Fruit fly (Drosophila melanogaster): ENCODE measurements around the gene dnc.

The dnc gene

dm6 chrX:3311312-3311711 lies 135.1 kb downstream of the dnc start:
- TF ChIP-seq cic (GFP tag; optimal IDR thresholded peaks at IDR 0.05): no peak
- no peak for TF ChIP-seq Clk (GFP tag; optimal IDR thresholded peaks at IDR 0.05)
- TF ChIP-seq toe (GFP tag; optimal IDR thresholded peaks at IDR 0.05): no peak
- no peak for TF ChIP-seq Hr96 (GFP tag; optimal IDR thresholded peaks at IDR 0.05)
- no peak for TF ChIP-seq CG33017 (tag; optimal IDR thresholded peaks at IDR 0.05)
- TF ChIP-seq tj (GFP tag; optimal IDR thresholded peaks at IDR 0.05): no peak
- TF ChIP-seq CG12768 (GFP tag; optimal IDR thresholded peaks at IDR 0.05): no peak
- no peak for TF ChIP-seq kay (GFP tag; ENCODE audit: borderline replicate concordance)

- no peak for TF ChIP-seq CG33017 (tag; optimal IDR thresholded peaks at IDR 0.05)
- TF ChIP-seq toe (GFP tag; optimal IDR thresholded peaks at IDR 0.05): no peak
- TF ChIP-seq cnc (optimal IDR thresholded peaks at IDR 0.05): no peak
- TF ChIP-seq kay (GFP tag; ENCODE audit: borderline replicate concordance): no peak
- no peak for TF ChIP-seq CG12768 (GFP tag; optimal IDR thresholded peaks at IDR 0.05)
- no peak for TF ChIP-seq Clk (GFP tag; optimal IDR thresholded peaks at IDR 0.05)
- no peak for TF ChIP-seq CG7101 (tag; optimal IDR thresholded peaks at IDR 0.05)
- no peak for TF ChIP-seq CG11617 (GFP tag; optimal IDR thresholded peaks at IDR 0.05)
- TF ChIP-seq CG5204 (GFP tag; optimal IDR thresholded peaks at IDR 0.05): no peak
- no peak for TF ChIP-seq CG7045 (GFP tag; optimal IDR thresholded peaks at IDR 0.05)
- no peak for TF ChIP-seq Mnt (GFP tag; optimal IDR thresholded peaks at IDR 0.05)
These were observed 140.1 kb downstream of the dnc start, which contains the start of gene CG10793 for dm6 chrX:3316302-3316701. Gene CG10793, minus strand, starts transcription at chrX:3316402.

dm6 chrX:3328980-3329379 lies 152.7 kb downstream of the dnc start:
- TF ChIP-seq CG5204 (GFP tag; optimal IDR thresholded peaks at IDR 0.05) (peak; percentile 36), CG7101 (tag; optimal IDR thresholded peaks at IDR 0.05) (peak; percentile 66), bab1 (GFP tag; optimal IDR thresholded peaks at IDR 0.05) (peak; percentile 7), Mnt (GFP tag; optimal IDR thresholded peaks at IDR 0.05) (no peak), toe (GFP tag; optimal IDR thresholded peaks at IDR 0.05) (peak; percentile 2), CG11617 (GFP tag; optimal IDR thresholded peaks at IDR 0.05) (peak; percentile 17), CG14711 (tag; optimal IDR thresholded peaks at IDR 0.05) (peak; percentile 66), CG12768 (GFP tag; optimal IDR thresholded peaks at IDR 0.05) (no peak), tj (GFP tag; optimal IDR thresholded peaks at IDR 0.05) (peak; percentile 8), cnc (optimal IDR thresholded peaks at IDR 0.05) (no peak), CG7045 (GFP tag; optimal IDR thresholded peaks at IDR 0.05) (peak; percentile 45), CG33017 (tag; optimal IDR thresholded peaks at IDR 0.05) (peak; percentile 51)

- TF ChIP-seq Crg-1 (GFP tag; optimal IDR thresholded peaks at IDR 0.05): no peak
- TF ChIP-seq ovo (GFP tag; optimal IDR thresholded peaks at IDR 0.05): no peak
- TF ChIP-seq CG11617 (GFP tag; optimal IDR thresholded peaks at IDR 0.05): no peak
- no peak for TF ChIP-seq CG1620 (GFP tag; optimal IDR thresholded peaks at IDR 0.05)
- no peak for TF ChIP-seq pad (GFP tag; optimal IDR thresholded peaks at IDR 0.05)
- TF ChIP-seq cnc (optimal IDR thresholded peaks at IDR 0.05): no peak
- TF ChIP-seq Mnt (GFP tag; optimal IDR thresholded peaks at IDR 0.05): no peak
- no peak for TF ChIP-seq Hr96 (GFP tag; optimal IDR thresholded peaks at IDR 0.05)
- no peak for TF ChIP-seq Clk (GFP tag; optimal IDR thresholded peaks at IDR 0.05)
- no peak for TF ChIP-seq CG33017 (tag; optimal IDR thresholded peaks at IDR 0.05)
- TF ChIP-seq CG14711 (tag; optimal IDR thresholded peaks at IDR 0.05): no peak
- TF ChIP-seq CG12768 (GFP tag; optimal IDR thresholded peaks at IDR 0.05): no peak
- no peak for TF ChIP-seq CG7101 (tag; optimal IDR thresholded peaks at IDR 0.05)
- no peak for TF ChIP-seq CG5204 (GFP tag; optimal IDR thresholded peaks at IDR 0.05)
These were observed 156.3 kb downstream of the dnc start for dm6 chrX:3332528-3332927.

- TF ChIP-seq CG7045 (GFP tag; optimal IDR thresholded peaks at IDR 0.05) (no peak), bab1 (GFP tag; optimal IDR thresholded peaks at IDR 0.05) (peak; percentile 32), cic (GFP tag; optimal IDR thresholded peaks at IDR 0.05) (no peak), tj (GFP tag; optimal IDR thresholded peaks at IDR 0.05) (peak; percentile 12), Crg-1 (GFP tag; optimal IDR thresholded peaks at IDR 0.05) (peak; percentile 4), ovo (GFP tag; optimal IDR thresholded peaks at IDR 0.05) (no peak), CG5204 (GFP tag; optimal IDR thresholded peaks at IDR 0.05) (no peak), Mnt (GFP tag; optimal IDR thresholded peaks at IDR 0.05) (no peak), Clk (GFP tag; optimal IDR thresholded peaks at IDR 0.05) (no peak)
These were observed 167.4 kb downstream of the dnc start for dm6 chrX:3343680-3344079.

- TF ChIP-seq CG11617 (GFP tag; optimal IDR thresholded peaks at IDR 0.05) (no peak), CG12768 (GFP tag; optimal IDR thresholded peaks at IDR 0.05) (no peak), bab1 (GFP tag; optimal IDR thresholded peaks at IDR 0.05) (no peak), tj (GFP tag; optimal IDR thresholded peaks at IDR 0.05) (no peak), CG33017 (tag; optimal IDR thresholded peaks at IDR 0.05) (no peak), pad (GFP tag; optimal IDR thresholded peaks at IDR 0.05) (no peak), CG1620 (GFP tag; optimal IDR thresholded peaks at IDR 0.05) (no peak), kay (GFP tag; ENCODE audit: borderline replicate concordance) (peak; percentile 42)
These were observed 168.4 kb downstream of the dnc start for dm6 chrX:3344439-3345308.

Data from whole organism, adult.